Worm (Caenorhabditis elegans): Measurements from ENCODE around the gene ZK1290.1.

ZK1290.1 gene

ce11 chrII:7529078-7529683 is 32.4 kb upstream of the ZK1290.1 start, which contains the start of gene ZK1290.5 (continued):
- TF ChIP-seq fkh-10 (GFP tag; optimal IDR thresholded peaks at IDR 0.05) (no peak), ceh-82 (tag; optimal IDR thresholded peaks at IDR 0.05) (no peak), ZK546.5 (tag; optimal IDR thresholded peaks at IDR 0.05) (no peak), ceh-16 (tag; optimal IDR thresholded peaks at IDR 0.05) (no peak), unc-39 (tag; optimal IDR thresholded peaks at IDR 0.05) (no peak), pqm-1 (tag; optimal IDR thresholded peaks at IDR 0.05) (peak; percentile 73)

- TF ChIP-seq ceh-9 (tag; optimal IDR thresholded peaks at IDR 0.05) (no peak), nhr-23 (tag; optimal IDR thresholded peaks at IDR 0.05) (peak; percentile 41), pha-4 (tag; optimal IDR thresholded peaks at IDR 0.05) (no peak), ama-1 (optimal IDR thresholded peaks at IDR 0.05) (peak; percentile 19), pqm-1 (tag; optimal IDR thresholded peaks at IDR 0.05) (no peak)
Observed at ce11 chrII:7530944-7531343, 30.6 kb upstream of the ZK1290.1 start, which contains the start of gene wrt-1. Gene wrt-1, plus strand, starts transcription at chrII:7530996.

- TF ChIP-seq nhr-43 (tag; optimal IDR thresholded peaks at IDR 0.05; ENCODE audit: poor library complexity, severe bottlenecking) (peak; percentile 59), elt-3 (tag; optimal IDR thresholded peaks at IDR 0.05) (peak in 1 of 3 experiments; percentile 63), R02D3.7 (tag; optimal IDR thresholded peaks at IDR 0.05) (no peak), nhr-23 (tag; optimal IDR thresholded peaks at IDR 0.05) (peak; percentile 52)
Observed at ce11 chrII:7531478-7531877, 30.1 kb upstream of the ZK1290.1 start.

- peak; percentile 6 for TF ChIP-seq elt-1 (tag; optimal IDR thresholded peaks at IDR 0.05)
- peak; percentile 86 for TF ChIP-seq nhr-23 (tag; optimal IDR thresholded peaks at IDR 0.05)
- TF ChIP-seq nhr-25 (tag; optimal IDR thresholded peaks at IDR 0.05) = peak; percentile 10
- no peak for TF ChIP-seq ceh-82 (tag; optimal IDR thresholded peaks at IDR 0.05)
- no peak for TF ChIP-seq ceh-28 (tag; optimal IDR thresholded peaks at IDR 0.05)
- TF ChIP-seq pqm-1 (tag; optimal IDR thresholded peaks at IDR 0.05) = no peak
- no peak for TF ChIP-seq fkh-2 (tag; optimal IDR thresholded peaks at IDR 0.05)
- no peak for TF ChIP-seq nfya-1 (tag; optimal IDR thresholded peaks at IDR 0.05; ENCODE audit: insufficient read depth)
Observed at ce11 chrII:7534369-7534768, 27.2 kb upstream of the ZK1290.1 start, which contains the start of gene wrt-10. Gene wrt-10, minus strand, starts transcription at chrII:7534563.

- TF ChIP-seq pqm-1 (tag; optimal IDR thresholded peaks at IDR 0.05) (peak; percentile 7), jun-1 (tag; optimal IDR thresholded peaks at IDR 0.05) (no peak), elt-2 (tag; optimal IDR thresholded peaks at IDR 0.05) (peak; percentile 56), aly-2 (tag; optimal IDR thresholded peaks at IDR 0.05) (no peak), hmg-11 (tag; optimal IDR thresholded peaks at IDR 0.05) (no peak)
Observed at ce11 chrII:7534934-7535333, 26.6 kb upstream of the ZK1290.1 start, which contains the start of gene ZK1290.13. Gene ZK1290.13, plus strand, starts transcription at chrII:7535006.

- TF ChIP-seq snpc-4 (tag; optimal IDR thresholded peaks at IDR 0.05) (peak; percentile 66), nfya-1 (tag; optimal IDR thresholded peaks at IDR 0.05; ENCODE audit: insufficient read depth) (peak; percentile 79), nhr-23 (tag; optimal IDR thresholded peaks at IDR 0.05) (peak; percentile 13), nhr-25 (tag; optimal IDR thresholded peaks at IDR 0.05) (peak; percentile 22), ceh-16 (tag; optimal IDR thresholded peaks at IDR 0.05) (no peak), lin-15B (tag; optimal IDR thresholded peaks at IDR 0.05) (peak; percentile 68), lin-39 (tag; optimal IDR thresholded peaks at IDR 0.05) (peak; percentile 64), skn-1 (tag; optimal IDR thresholded peaks at IDR 0.05) (no peak), pha-4 (tag; optimal IDR thresholded peaks at IDR 0.05) (peak; percentile 81), nhr-11 (tag; optimal IDR thresholded peaks at IDR 0.05) (no peak)
Observed at ce11 chrII:7537603-7538230, 23.8 kb upstream of the ZK1290.1 start, which contains the start of gene nfi-1. Gene nfi-1, plus strand, starts transcription at chrII:7538180.

- TF ChIP-seq nhr-23 (tag; optimal IDR thresholded peaks at IDR 0.05) = peak; percentile 61
- TF ChIP-seq unc-62 (GFP tag; optimal IDR thresholded peaks at IDR 0.05) = no peak
Observed at ce11 chrII:7542952-7543351, 18.6 kb upstream of the ZK1290.1 start.

All from whole organism, L3 larva.